Fruit fly (Drosophila melanogaster) whole organism, embryonic: Measurements from ENCODE around the gene cher.
A peak's percentile ranks its signal among the peaks of the same experiment; 100 is the strongest.

Experiments used
- Awh ChIP-seq: fragments of 200-800 bp; sonication (Bioruptor generic); IDR thresholded peaks from 2 replicates; pipeline ENCODE4, ENCODE4 v1.3.6; 2022; ENCODE audit warnings: missing biosample characterization, missing genetic modification characterization
- CG12391 ChIP-seq: fragments of 200-800 bp; sonication (Bioruptor generic); optimal IDR thresholded peaks from 3 replicates; lab custom pipeline; 2018; ENCODE audit warnings: missing biosample characterization, mild to moderate bottlenecking, missing genetic modification characterization, moderate library complexity
- CG13775 ChIP-seq: fragments of 200-800 bp; sonication (Bioruptor generic); optimal IDR thresholded peaks from 3 replicates; lab custom pipeline; 2017; ENCODE audit warnings: missing biosample characterization, mild to moderate bottlenecking, missing genetic modification characterization
- CG16779 ChIP-seq: fragments of 200-800 bp; sonication (Bioruptor generic); IDR thresholded peaks from 2 replicates; pipeline ENCODE4 v1.3.6; 2022; ENCODE audit warnings: missing biosample characterization, missing genetic modification characterization
- CG1792 ChIP-seq: fragments of 200-800 bp; sonication (Bioruptor generic); optimal IDR thresholded peaks from 2 replicates; lab custom pipeline; 2016; ENCODE audit warnings: missing biosample characterization, missing genetic modification characterization
- CG33557 ChIP-seq: fragments of 200-800 bp; sonication (Bioruptor generic); optimal IDR thresholded peaks from 2 replicates; lab custom pipeline; 2019; ENCODE audit warnings: missing biosample characterization, mild to moderate bottlenecking, missing genetic modification characterization, moderate library complexity
- CG3838 ChIP-seq: fragments of 200-800 bp; sonication (Bioruptor generic); optimal IDR thresholded peaks from 3 replicates; lab custom pipeline; 2016; ENCODE audit warnings: missing biosample characterization, missing genetic modification characterization
- CG42726 ChIP-seq: fragments of 200-800 bp; sonication (Bioruptor generic); IDR thresholded peaks from 2 replicates; pipeline ENCODE4 v1.3.6; 2022; ENCODE audit warnings: missing biosample characterization, missing genetic modification characterization; ENCODE audit not compliant: partially characterized antibody
- CG4282 ChIP-seq: fragments of 200-800 bp; sonication (Bioruptor generic); optimal IDR thresholded peaks from 2 replicates; lab custom pipeline; 2016; ENCODE audit warnings: missing biosample characterization, missing genetic modification characterization
- CG4404 ChIP-seq: fragments of 200-800 bp; sonication (Bioruptor generic); IDR thresholded peaks from 2 replicates; pipeline ENCODE4 v1.3.6; 2022; ENCODE audit warnings: missing biosample characterization, missing genetic modification characterization
- CG4730 ChIP-seq: fragments of 200-800 bp; sonication (Bioruptor generic); IDR thresholded peaks from 2 replicates; pipeline ENCODE4 v1.3.6; 2022; ENCODE audit warnings: missing biosample characterization, missing genetic modification characterization
- CG6654 ChIP-seq: fragments of 200-800 bp; sonication (Bioruptor generic); optimal IDR thresholded peaks from 2 replicates; lab custom pipeline; 2017; ENCODE audit warnings: missing biosample characterization, mild to moderate bottlenecking, missing genetic modification characterization
- CG8944 ChIP-seq: fragments of 200-800 bp; sonication (Bioruptor generic); optimal IDR thresholded peaks from 3 replicates; lab custom pipeline; 2016; ENCODE audit warnings: missing biosample characterization, missing genetic modification characterization
- CG9609 ChIP-seq: fragments of 200-800 bp; sonication (Bioruptor generic); optimal IDR thresholded peaks from 3 replicates; lab custom pipeline; 2016; ENCODE audit warnings: missing biosample characterization, missing genetic modification characterization
- Dad ChIP-seq: fragments of 200-800 bp; sonication (Bioruptor generic); optimal IDR thresholded peaks from 3 replicates; lab custom pipeline; 2016; ENCODE audit warnings: missing biosample characterization, missing genetic modification characterization
- Deaf1 ChIP-seq: fragments of 200-800 bp; optimal IDR thresholded peaks from 3 replicates; lab custom pipeline; 2019; ENCODE audit warnings: missing biosample characterization, mild to moderate bottlenecking, missing genetic modification characterization, moderate library complexity
- Dp ChIP-seq: fragments of 200-800 bp; sonication (Bioruptor generic); optimal IDR thresholded peaks from 2 replicates; lab custom pipeline; 2018; ENCODE audit warnings: missing biosample characterization, mild to moderate bottlenecking, missing genetic modification characterization, moderate library complexity
- E2f2 ChIP-seq: fragments of 200-800 bp; sonication (Bioruptor generic); IDR thresholded peaks from 2 replicates; pipeline ENCODE4 v1.3.6; 2022; ENCODE audit warnings: missing biosample characterization, missing genetic modification characterization
- ERR ChIP-seq: fragments of 200-800 bp; sonication (Bioruptor generic); optimal IDR thresholded peaks from 2 replicates; lab custom pipeline; 2016; ENCODE audit warnings: missing biosample characterization, missing genetic modification characterization
- Ets65A ChIP-seq: fragments of 200-800 bp; sonication (Bioruptor generic); peaks from one replicate; lab custom pipeline; 2016; ENCODE audit warnings: missing biosample characterization, missing genetic modification characterization
- Ets97D ChIP-seq: fragments of 200-800 bp; sonication (Bioruptor generic); optimal IDR thresholded peaks from 3 replicates; lab custom pipeline; 2016; ENCODE audit warnings: missing biosample characterization, missing genetic modification characterization
- Hey ChIP-seq: fragments of 200-800 bp; sonication (Bioruptor generic); optimal IDR thresholded peaks from 3 replicates; lab custom pipeline; 2018; ENCODE audit warnings: missing biosample characterization, mild to moderate bottlenecking, missing genetic modification characterization
- Hr78 ChIP-seq, 2 experiments: fragments of 200-800 bp in 1 of 2; fragments of >200 bp in 1 of 2; sonication (Bioruptor generic) in 1 of 2; optimal IDR thresholded peaks; 2 replicates each; lab custom pipeline; 2017 to 2019; ENCODE audit warnings: missing biosample characterization in 2 of 2, missing genetic modification characterization in 2 of 2, mild to moderate bottlenecking in 1 of 2, moderate library complexity in 1 of 2
- Kr ChIP-seq: fragments of 200-800 bp; sonication (Bioruptor generic); optimal IDR thresholded peaks from 2 replicates; lab custom pipeline; 2017; ENCODE audit warnings: missing biosample characterization, mild to moderate bottlenecking, missing genetic modification characterization
- Lim3 ChIP-seq: fragments of 200-800 bp; sonication (Bioruptor generic); IDR thresholded peaks from 2 replicates; pipeline ENCODE4 v1.3.6; 2022; ENCODE audit warnings: missing biosample characterization, missing genetic modification characterization
- MESR4 ChIP-seq: fragments of 200-800 bp; sonication (Bioruptor generic); optimal IDR thresholded peaks from 2 replicates; lab custom pipeline; 2018; ENCODE audit warnings: missing biosample characterization, mild to moderate bottlenecking, missing genetic modification characterization, moderate library complexity
- Med ChIP-seq: fragments of 200-800 bp; sonication (Bioruptor generic); peaks from one replicate; lab custom pipeline; 2016; ENCODE audit warnings: missing biosample characterization, missing genetic modification characterization, mild to moderate bottlenecking, inconsistent platforms, moderate library complexity
- Myb ChIP-seq: fragments of 200-800 bp; sonication (Bioruptor generic); optimal IDR thresholded peaks from 2 replicates; lab custom pipeline; 2016; ENCODE audit warnings: missing biosample characterization, missing genetic modification characterization
- NFAT ChIP-seq: fragments of 200-800 bp; sonication (Bioruptor generic); IDR thresholded peaks from 2 replicates; pipeline ENCODE4 v1.3.6; 2022; ENCODE audit warnings: missing biosample characterization, missing genetic modification characterization
- aop ChIP-seq: fragments of 200-800 bp; sonication (Bioruptor generic); IDR thresholded peaks from 2 replicates; pipeline ENCODE4 v1.3.6; 2022; ENCODE audit warnings: missing biosample characterization, missing genetic modification characterization
- cad ChIP-seq: fragments of >200 bp; optimal IDR thresholded peaks from 2 replicates; lab custom pipeline; 2017; ENCODE audit warnings: missing biosample characterization, missing genetic modification characterization
- ewg ChIP-seq: fragments of 200-800 bp; sonication (Bioruptor generic); optimal IDR thresholded peaks from 3 replicates; lab custom pipeline; 2017; ENCODE audit warnings: mild to moderate bottlenecking, missing biosample characterization, missing genetic modification reagents, missing genetic modification characterization
- gt ChIP-seq: fragments of 200-800 bp; sonication (Bioruptor generic); IDR thresholded peaks from 2 replicates; pipeline ENCODE4 v1.3.6; 2022; ENCODE audit warnings: missing biosample characterization, missing genetic modification characterization
- hth ChIP-seq: fragments of >200 bp; optimal IDR thresholded peaks from 2 replicates; lab custom pipeline; 2017; ENCODE audit warnings: inconsistent platforms
- ind ChIP-seq: fragments of 200-800 bp; sonication (Bioruptor generic); optimal IDR thresholded peaks from 3 replicates; lab custom pipeline; 2016; ENCODE audit warnings: missing biosample characterization, missing genetic modification characterization
- jigr1 ChIP-seq: fragments of 200-800 bp; sonication (Bioruptor generic); IDR thresholded peaks from 3 replicates; pipeline ENCODE4 v1.3.6; 2022; ENCODE audit warnings: missing biosample characterization, missing genetic modification characterization
- lab ChIP-seq: fragments of 200-800 bp; sonication (Bioruptor generic); optimal IDR thresholded peaks from 3 replicates; lab custom pipeline; 2017; ENCODE audit warnings: missing biosample characterization, missing genetic modification characterization, mild to moderate bottlenecking, moderate library complexity, missing genetic modification reagents
- mam ChIP-seq: fragments of 200-800 bp; sonication (Bioruptor generic); optimal IDR thresholded peaks from 3 replicates; lab custom pipeline; 2016; ENCODE audit warnings: missing biosample characterization, missing genetic modification characterization
- otp ChIP-seq: fragments of 200-800 bp; sonication (Bioruptor generic); IDR thresholded peaks from 3 replicates; pipeline ENCODE4, ENCODE4 v1.3.6; 2022; ENCODE audit warnings: missing biosample characterization, missing genetic modification characterization
- pho ChIP-seq: fragments of 200-800 bp; sonication (Bioruptor generic); optimal IDR thresholded peaks from 2 replicates; lab custom pipeline; 2016; ENCODE audit warnings: missing biosample characterization, missing genetic modification characterization
- phol ChIP-seq: fragments of 200-800 bp; sonication (Bioruptor generic); optimal IDR thresholded peaks from 3 replicates; lab custom pipeline; 2018; ENCODE audit warnings: missing biosample characterization, mild to moderate bottlenecking, missing genetic modification characterization, moderate library complexity
- psq ChIP-seq: fragments of 200-800 bp; sonication (Bioruptor generic); optimal IDR thresholded peaks from 2 replicates; lab custom pipeline; 2017; ENCODE audit warnings: missing biosample characterization, missing genetic modification characterization
- pzg ChIP-seq: fragments of 200-800 bp; sonication (Bioruptor generic); optimal IDR thresholded peaks from 3 replicates; lab custom pipeline; 2018; ENCODE audit warnings: missing biosample characterization, mild to moderate bottlenecking, missing genetic modification characterization, moderate library complexity
- slbo ChIP-seq: fragments of 200-800 bp; sonication (Bioruptor generic); IDR thresholded peaks from 2 replicates; pipeline ENCODE4 v1.3.6; 2022; ENCODE audit warnings: missing biosample characterization, missing genetic modification characterization
- stc ChIP-seq: fragments of 200-800 bp; sonication (Bioruptor generic); IDR thresholded peaks from 2 replicates; pipeline ENCODE4 v1.3.6; 2022; ENCODE audit warnings: missing biosample characterization, missing genetic modification characterization
- tio ChIP-seq: fragments of 200-800 bp; sonication (Bioruptor generic); optimal IDR thresholded peaks from 2 replicates; lab custom pipeline; 2017; ENCODE audit warnings: missing biosample characterization, missing genetic modification characterization, inconsistent platforms
- tll ChIP-seq, 2 experiments: fragments of 200-800 bp in 1 of 2; fragments of >200 bp in 1 of 2; sonication (Bioruptor generic) in 1 of 2; optimal IDR thresholded peaks; 2 replicates each; lab custom pipeline; 2017 to 2019; ENCODE audit warnings: missing biosample characterization in 2 of 2, missing genetic modification characterization in 2 of 2, mild to moderate bottlenecking in 1 of 2, moderate library complexity in 1 of 2
- tup ChIP-seq: fragments of 200-800 bp; sonication (Bioruptor generic); optimal IDR thresholded peaks from 2 replicates; lab custom pipeline; 2016; ENCODE audit warnings: missing biosample characterization, mild to moderate bottlenecking, missing genetic modification characterization, moderate library complexity
- vvl ChIP-seq: fragments of 200-800 bp; sonication (Bioruptor generic); IDR thresholded peaks from 2 replicates; pipeline ENCODE4 v1.3.6; 2022; ENCODE audit warnings: missing biosample characterization, missing genetic modification characterization
- z ChIP-seq: fragments of 200-800 bp; sonication (Bioruptor generic); IDR thresholded peaks from 3 replicates; pipeline ENCODE4 v1.3.6; 2022; ENCODE audit warnings: missing biosample characterization, missing genetic modification characterization
- zfh1 ChIP-seq: fragments of 200-800 bp; sonication (Bioruptor generic); IDR thresholded peaks from 3 replicates; pipeline ENCODE4 v1.3.6; 2022; ENCODE audit warnings: missing biosample characterization, missing genetic modification characterization

Gene cher

dm6 chr3R:17151376-17152026 is 26.3 kb upstream of the cher start, which contains the start of gene CG5292 (continued):
- TF ChIP-seq CG4282 (GFP tag; lab: Kevin White, UChicago) = no peak
- peak; percentile 76 for TF ChIP-seq NFAT (GFP tag; lab: Robert Waterston, UW)
- peak; percentile 16 for TF ChIP-seq ewg
- TF ChIP-seq tio (GFP tag; lab: Kevin White, UChicago) = no peak
- peak; percentile 65; the same call in 2 of the 3 replicates for TF ChIP-seq zfh1 (GFP tag; lab: Robert Waterston, UW)
- no peak for TF ChIP-seq Hey (tag; lab: Kevin White, UChicago)
- TF ChIP-seq Hr78 (GFP tag; optimal IDR thresholded peaks at IDR 0.05; lab: Kevin White, UChicago) = no peak
- TF ChIP-seq E2f2 = peak; percentile 65
- TF ChIP-seq Myb (GFP tag; lab: Kevin White, UChicago) = no peak
- TF ChIP-seq CG12391 (tag; lab: Kevin White, UChicago) = peak; percentile 58
- peak; percentile 66 for TF ChIP-seq MESR4 (GFP tag; lab: Kevin White, UChicago)
- no peak for TF ChIP-seq jigr1 (GFP tag; lab: Robert Waterston, UW)
- peak; percentile 67 for TF ChIP-seq lab
- peak; percentile 32 for TF ChIP-seq tup (GFP tag; lab: Kevin White, UChicago)
- TF ChIP-seq stc (GFP tag; lab: Robert Waterston, UW) = peak; percentile 58
- TF ChIP-seq Dp (GFP tag; lab: Kevin White, UChicago) = peak; percentile 42
- TF ChIP-seq Awh (GFP tag; lab: Robert Waterston, UW) = 0 out of 2 replicates have a peak, but pooled peaks have one; percentile 43
- TF ChIP-seq phol (tag; lab: Kevin White, UChicago) = peak; percentile 56
- no peak for TF ChIP-seq CG4730 (GFP tag; lab: Robert Waterston, UW)
- TF ChIP-seq Lim3 = no peak
- TF ChIP-seq CG6654 (GFP tag; lab: Kevin White, UChicago) = no peak
- TF ChIP-seq CG33557 = no peak
- TF ChIP-seq vvl (GFP tag; lab: Robert Waterston, UW) = peak; percentile 81
- peak; percentile 49 for TF ChIP-seq Ets97D (GFP tag; lab: Kevin White, UChicago)
- TF ChIP-seq psq (GFP tag; lab: Kevin White, UChicago) = no peak
- TF ChIP-seq Kr (GFP tag; lab: Kevin White, UChicago) = no peak
- no peak for TF ChIP-seq hth (lab: Kevin White, UChicago)
- TF ChIP-seq CG9609 = no peak
- TF ChIP-seq CG42726 (GFP tag; lab: Robert Waterston, UW) = peak; percentile 44
- peak; percentile 37 for TF ChIP-seq CG13775 (GFP tag; lab: Kevin White, UChicago)
- TF ChIP-seq CG4404 (GFP tag; lab: Robert Waterston, UW) = no peak
- no peak for TF ChIP-seq Deaf1 (tag; lab: Kevin White, UChicago)
- no peak for TF ChIP-seq aop (GFP tag; lab: Robert Waterston, UW)
- no peak for TF ChIP-seq CG3838 (GFP tag; lab: Kevin White, UChicago)
- TF ChIP-seq pzg (GFP tag; lab: Kevin White, UChicago) = peak; percentile 65
- peak; percentile 31 for TF ChIP-seq ind (GFP tag; lab: Kevin White, UChicago)
- TF ChIP-seq Ets65A (GFP tag; lab: Kevin White, UChicago) = peak; percentile 94
- no peak for TF ChIP-seq ERR (GFP tag; lab: Kevin White, UChicago)
- peak; percentile 50 for TF ChIP-seq pho
- no peak for TF ChIP-seq otp (GFP tag; lab: Robert Waterston, UW)
- no peak for TF ChIP-seq z (GFP tag; lab: Robert Waterston, UW)
- TF ChIP-seq Med (GFP tag; lab: Kevin White, UChicago) = peak; percentile 91
- TF ChIP-seq slbo (GFP tag; lab: Robert Waterston, UW) = peak; percentile 75
- TF ChIP-seq CG1792 (GFP tag; lab: Kevin White, UChicago) = no peak
- no peak for TF ChIP-seq cad (GFP tag; lab: Kevin White, UChicago)
- TF ChIP-seq CG8944 (GFP tag; lab: Kevin White, UChicago) = no peak
- TF ChIP-seq Dad (GFP tag; lab: Kevin White, UChicago) = peak; percentile 19
- peak in 1 of 2 experiments; percentile 91 for TF ChIP-seq tll (GFP tag; optimal IDR thresholded peaks at IDR 0.05; lab: Kevin White, UChicago)
- TF ChIP-seq CG16779 = no peak
- peak; percentile 47 for TF ChIP-seq mam
- no peak for TF ChIP-seq gt (GFP tag; lab: Robert Waterston, UW)
